Worm (Caenorhabditis elegans) whole organism, L4 larva: Measurements from ENCODE around the gene tra-3.

Source experiments
- F10B5.3 ChIP-seq: sonication (generic microtip); optimal IDR thresholded peaks from 2 replicates; lab custom pipeline; 2016; ENCODE audit warnings: mild to moderate bottlenecking, missing genetic modification characterization, missing compliant biosample characterization
- F26F4.8 ChIP-seq: fragments of 200-800 bp; sonication (Bioruptor generic); conservative IDR thresholded peaks from 2 replicates; pipeline ENCODE4 v1.3.6; 2022; ENCODE audit warnings: missing genetic modification characterization, missing compliant biosample characterization
- T26A8.4 ChIP-seq: fragments of 200-800 bp; sonication (Bioruptor generic); IDR thresholded peaks from 2 replicates; pipeline ENCODE4 v1.3.6; 2022; ENCODE audit warnings: missing genetic modification characterization, missing compliant biosample characterization
- Y105C5A.15 ChIP-seq: fragments of 200-800 bp; sonication (Bioruptor generic); IDR thresholded peaks from 2 replicates; pipeline ENCODE4 v1.3.6; 2022; ENCODE audit warnings: missing genetic modification characterization, missing compliant biosample characterization
- Y75B8A.6 ChIP-seq: fragments of 200-800 bp; sonication (Bioruptor generic); IDR thresholded peaks from 2 replicates; pipeline ENCODE4 v1.3.6; 2022; ENCODE audit warnings: missing genetic modification reagents, missing genetic modification characterization, missing compliant biosample characterization
- aha-1 ChIP-seq: fragments of 150-350 bp; peaks from one replicate; lab custom pipeline; 2014; ENCODE audit warnings: missing biosample characterization, missing genetic modification characterization
- arid-1 ChIP-seq: fragments of 200-800 bp; sonication (Bioruptor generic); conservative IDR thresholded peaks from 2 replicates; pipeline ENCODE4 v1.3.6; 2022; ENCODE audit warnings: missing genetic modification reagents, missing genetic modification characterization, missing compliant biosample characterization
- ceh-32 ChIP-seq: sonication (generic microtip); optimal IDR thresholded peaks from 2 replicates; lab custom pipeline; 2016; ENCODE audit warnings: mild to moderate bottlenecking, missing genetic modification characterization, missing compliant biosample characterization; ENCODE audit not compliant: poor library complexity
- ceh-62 ChIP-seq: sonication (generic microtip); optimal IDR thresholded peaks from 2 replicates; lab custom pipeline; 2017; ENCODE audit warnings: missing biosample characterization, missing genetic modification characterization
- ceh-82 ChIP-seq: sonication (generic microtip); optimal IDR thresholded peaks from 2 replicates; lab custom pipeline; 2017; ENCODE audit warnings: missing biosample characterization, missing genetic modification characterization
- ctbp-1 ChIP-seq: fragments of 200-800 bp; sonication (Bioruptor generic); IDR thresholded peaks from 2 replicates; pipeline ENCODE4 v1.3.6; 2022; ENCODE audit warnings: missing genetic modification reagents, missing genetic modification characterization, missing compliant biosample characterization
- daf-8 ChIP-seq: fragments of 200-800 bp; sonication (Bioruptor generic); IDR thresholded peaks from 2 replicates; pipeline ENCODE4 v1.3.6; 2022; ENCODE audit warnings: missing genetic modification characterization, missing compliant biosample characterization
- dmd-9 ChIP-seq: fragments of 200-800 bp; sonication (Bioruptor generic); IDR thresholded peaks from 2 replicates; pipeline ENCODE4 v1.3.6; 2022; ENCODE audit warnings: missing genetic modification reagents, missing genetic modification characterization, missing compliant biosample characterization
- hmg-1.1 ChIP-seq: fragments of 200-800 bp; sonication (Bioruptor generic); IDR thresholded peaks from 2 replicates; pipeline ENCODE4 v1.3.6; 2022; ENCODE audit warnings: missing genetic modification reagents, missing genetic modification characterization, missing compliant biosample characterization
- lin-13 ChIP-seq: fragments of 150-350 bp; optimal IDR thresholded peaks from 2 replicates; lab custom pipeline; 2014; ENCODE audit warnings: missing biosample characterization, missing genetic modification reagents, missing genetic modification characterization
- lin-39 ChIP-seq: fragments of 150-350 bp; optimal IDR thresholded peaks from 2 replicates; lab custom pipeline; 2014; ENCODE audit warnings: missing biosample characterization, missing genetic modification reagents, missing genetic modification characterization
- lir-3 ChIP-seq: sonication (generic microtip); optimal IDR thresholded peaks from 2 replicates; lab custom pipeline; 2016; ENCODE audit warnings: mild to moderate bottlenecking, missing genetic modification characterization, missing compliant biosample characterization
- madf-9 ChIP-seq: fragments of 200-800 bp; sonication (Bioruptor generic); conservative IDR thresholded peaks from 2 replicates; pipeline ENCODE4 v1.3.6; 2022; ENCODE audit warnings: missing genetic modification reagents, missing genetic modification characterization, missing compliant biosample characterization
- nhr-10 ChIP-seq: fragments of 150-350 bp; optimal IDR thresholded peaks from 2 replicates; lab custom pipeline; 2014; ENCODE audit warnings: missing biosample characterization, missing genetic modification characterization
- nhr-25 ChIP-seq: sonication (generic microtip); optimal IDR thresholded peaks from 2 replicates; lab custom pipeline; 2017; ENCODE audit warnings: missing genetic modification characterization, mild to moderate bottlenecking, missing compliant biosample characterization, antibody characterized with exemption, moderate library complexity, borderline replicate concordance; ENCODE audit not compliant: insufficient read depth
- nhr-28 ChIP-seq: fragments of 150-350 bp; optimal IDR thresholded peaks from 2 replicates; lab custom pipeline; 2014; ENCODE audit warnings: missing biosample characterization, missing genetic modification characterization
- nhr-6 ChIP-seq: fragments of 150-350 bp; optimal IDR thresholded peaks from 2 replicates; lab custom pipeline; 2014; ENCODE audit warnings: missing biosample characterization, missing genetic modification characterization
- nhr-77 ChIP-seq: fragments of 150-350 bp; optimal IDR thresholded peaks from 2 replicates; lab custom pipeline; 2014; ENCODE audit warnings: missing biosample characterization, missing genetic modification characterization
- php-3 ChIP-seq: fragments of 200-800 bp; sonication (Bioruptor generic); IDR thresholded peaks from 2 replicates; pipeline ENCODE4 v1.3.6; 2022; ENCODE audit warnings: missing genetic modification reagents, missing genetic modification characterization, missing compliant biosample characterization
- rbr-2 ChIP-seq: sonication (generic microtip); optimal IDR thresholded peaks from 2 replicates; lab custom pipeline; 2016; ENCODE audit warnings: missing genotype, missing genetic modification characterization, missing compliant biosample characterization
- sdz-12 ChIP-seq: fragments of 200-800 bp; sonication (Bioruptor generic); optimal IDR thresholded peaks from 2 replicates; lab custom pipeline; 2018; ENCODE audit warnings: mild to moderate bottlenecking, missing genetic modification characterization, missing compliant biosample characterization
- set-16 ChIP-seq: fragments of 200-800 bp; sonication (Bioruptor generic); IDR thresholded peaks from 2 replicates; pipeline ENCODE4 v1.3.6; 2022; ENCODE audit warnings: missing genetic modification reagents, missing genetic modification characterization, missing compliant biosample characterization
- snpc-1.2 ChIP-seq: fragments of 200-800 bp; sonication (Bioruptor generic); IDR thresholded peaks from 2 replicates; pipeline ENCODE4 v1.3.6; 2022; ENCODE audit warnings: missing genetic modification reagents, missing genetic modification characterization, missing compliant biosample characterization
- spr-1 ChIP-seq: sonication (generic microtip); optimal IDR thresholded peaks from 2 replicates; lab custom pipeline; 2016; ENCODE audit warnings: mild to moderate bottlenecking, missing genetic modification characterization, missing compliant biosample characterization
- unc-62 ChIP-seq, 3 experiments: fragments of 150-350 bp in 1 of 3; sonication (generic microtip); optimal IDR thresholded peaks in 2 of 3; peaks in 1 of 3; 1 replicate in 1 of 3; 2 replicates in 2 of 3; lab custom pipeline; 2014 to 2017; ENCODE audit warnings: missing biosample characterization in 3 of 3, missing genetic modification characterization in 3 of 3, missing genetic modification reagents in 3 of 3, missing genotype in 1 of 3
- zag-1 ChIP-seq: fragments of 150-350 bp; optimal IDR thresholded peaks from 2 replicates; lab custom pipeline; 2014; ENCODE audit warnings: missing biosample characterization, missing genetic modification characterization
- zfp-2 ChIP-seq: sonication (generic microtip); optimal IDR thresholded peaks from 2 replicates; lab custom pipeline; 2016; ENCODE audit warnings: mild to moderate bottlenecking, missing genetic modification characterization, missing compliant biosample characterization
- zip-11 ChIP-seq: fragments of 200-800 bp; sonication (Bioruptor generic); IDR thresholded peaks from 2 replicates; pipeline ENCODE4 v1.3.6; 2022; ENCODE audit warnings: missing genetic modification characterization, missing compliant biosample characterization
- zip-2 ChIP-seq: fragments of 150-350 bp; optimal IDR thresholded peaks from 2 replicates; lab custom pipeline; 2014; ENCODE audit warnings: missing biosample characterization, missing genetic modification characterization

The tra-3 gene

DNA sequence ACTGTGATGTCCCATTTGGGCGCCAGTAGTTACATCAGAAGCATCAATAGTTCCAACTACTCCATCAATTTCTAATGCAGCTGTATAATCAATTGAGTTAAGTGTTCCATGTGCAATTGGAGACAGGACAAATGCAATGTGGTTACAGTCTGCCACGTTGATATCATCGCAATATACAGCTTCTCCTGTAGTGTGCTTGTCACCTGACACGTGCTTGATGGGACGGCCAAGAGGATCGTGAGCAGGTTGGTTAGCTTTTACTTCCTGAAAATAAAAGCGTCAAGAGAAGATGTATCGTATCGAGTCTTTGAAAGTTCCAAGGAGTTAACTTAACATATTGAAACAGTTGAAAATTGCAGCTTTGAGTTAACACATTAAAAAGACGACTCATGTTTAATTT is 35.4 kb downstream of the tra-3 start:
- TF ChIP-seq snpc-1.2 (GFP tag; lab: Robert Waterston, UW) (peak; percentile 64), lin-13 (no peak)

DNA sequence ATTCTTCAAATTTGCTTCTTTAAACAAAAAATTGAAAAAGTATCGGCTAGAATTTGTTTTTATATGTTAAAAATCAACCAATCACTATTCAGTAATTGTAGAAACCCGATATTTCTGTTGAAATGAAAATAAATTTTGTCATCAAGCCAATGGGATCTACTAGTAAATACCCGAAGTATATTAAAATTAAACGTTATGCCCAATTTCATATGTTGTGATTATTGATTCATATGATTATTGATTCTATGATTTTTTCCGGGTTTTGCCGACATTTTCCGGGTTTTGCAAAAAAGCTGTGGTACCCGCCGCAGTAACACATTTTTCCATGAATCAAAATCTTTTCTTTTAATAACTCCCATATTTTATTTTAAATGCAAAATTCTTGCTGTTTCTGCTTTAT is 48.5 kb downstream of the tra-3 start:
- TF ChIP-seq arid-1 (GFP tag; lab: Robert Waterston, UW) = no peak
- peak; percentile 90 for TF ChIP-seq aha-1

DNA sequence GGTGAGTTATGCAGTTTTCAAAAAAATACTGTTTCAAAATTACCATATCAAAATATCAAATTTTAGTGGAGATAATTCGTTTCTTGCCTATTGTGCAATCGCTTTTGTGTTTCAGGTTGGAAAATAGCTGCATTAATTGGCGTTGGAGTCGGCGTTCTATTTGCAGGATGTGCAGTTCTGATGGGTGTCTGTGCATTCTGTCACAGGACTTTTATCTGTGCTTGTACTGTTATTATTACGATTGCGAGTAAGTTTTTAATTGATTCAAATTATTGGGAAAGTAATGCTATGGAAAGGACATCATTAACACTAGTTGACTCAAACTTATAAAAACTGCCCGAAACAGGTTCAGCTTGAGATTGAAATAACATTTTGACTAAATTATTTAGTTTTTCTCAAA is 49.2 kb downstream of the tra-3 start:
- TF ChIP-seq unc-62 (GFP tag; optimal IDR thresholded peaks at IDR 0.05 in 1 of 2; lab: Kevin White, UChicago) = peak in 1 of 2 experiments; percentile 60
- TF ChIP-seq unc-62 (tag; optimal IDR thresholded peaks at IDR 0.05; lab: Kevin White, UChicago) = no peak
- no peak for TF ChIP-seq nhr-77 (tag; lab: Kevin White, UChicago)
- TF ChIP-seq snpc-1.2 (GFP tag; lab: Robert Waterston, UW) = peak; percentile 70; the same call in 1 of the 2 replicates
- TF ChIP-seq, all 104 proteins: peak for 2

DNA sequence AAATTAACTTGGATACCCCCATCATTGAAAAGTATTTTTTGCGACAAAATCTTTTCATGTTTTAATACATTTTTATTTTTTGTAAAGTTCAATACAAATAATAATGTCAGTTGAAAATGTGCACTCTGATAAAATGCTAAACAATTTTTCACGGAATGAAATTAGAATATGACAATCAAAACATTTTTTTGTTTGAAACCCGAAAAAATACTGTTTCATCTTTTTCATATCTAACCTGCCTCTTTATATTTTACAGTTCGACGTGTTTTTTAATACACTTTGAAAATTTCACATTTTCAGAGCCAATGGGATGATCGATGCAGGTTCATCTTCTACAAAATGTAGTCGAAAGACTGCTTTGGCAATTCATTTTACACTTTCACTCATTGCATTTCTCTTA is 50.1 kb downstream of the tra-3 start, which contains the start of gene clc-8:
Gene clc-8 (plus strand): TSS at position 301 of the 400 bp plus-strand sequence.
- TF ChIP-seq php-3 (GFP tag; lab: Robert Waterston, UW) = no peak
- TF ChIP-seq Y105C5A.15 (GFP tag; lab: Robert Waterston, UW) = no peak
- TF ChIP-seq ctbp-1 (GFP tag; lab: Robert Waterston, UW) = no peak
- no peak for TF ChIP-seq T26A8.4 (GFP tag; lab: Robert Waterston, UW)
- TF ChIP-seq F10B5.3 = no peak
- no peak for TF ChIP-seq daf-8
- TF ChIP-seq zip-2 (tag; lab: Kevin White, UChicago) = no peak
- TF ChIP-seq ceh-62 = no peak
- no peak for TF ChIP-seq ceh-82
- TF ChIP-seq zag-1 (tag; lab: Kevin White, UChicago) = no peak
- no peak for TF ChIP-seq dmd-9 (GFP tag; lab: Robert Waterston, UW)
- TF ChIP-seq lir-3 (tag; lab: Kevin White, UChicago) = no peak
- no peak for TF ChIP-seq F26F4.8
- no peak for TF ChIP-seq lin-39 (tag; lab: Kevin White, UChicago)
- no peak for TF ChIP-seq sdz-12 (GFP tag; lab: Kevin White, UChicago)
- no peak for TF ChIP-seq hmg-1.1 (GFP tag; lab: Robert Waterston, UW)
- TF ChIP-seq spr-1 = no peak

DNA sequence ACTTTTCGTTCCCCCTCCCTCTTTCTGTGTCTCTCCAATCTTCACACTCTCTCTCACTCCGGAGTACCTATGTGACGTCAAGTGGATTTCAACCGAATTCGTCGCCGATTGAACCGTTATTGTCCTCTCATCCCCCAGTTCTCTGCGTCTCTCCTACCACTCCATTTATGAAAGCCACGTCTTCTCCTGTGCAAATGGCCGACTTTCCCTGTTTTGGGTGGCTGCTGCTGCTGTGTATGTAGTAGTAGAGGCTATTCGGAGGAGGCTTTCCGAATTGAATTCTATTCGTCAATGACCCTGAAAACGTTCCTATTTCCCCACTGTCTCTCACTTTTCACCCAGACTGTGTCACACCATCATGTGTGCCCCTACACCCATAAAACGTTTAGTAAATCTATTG is 52.2 kb downstream of the tra-3 start:
- peak; percentile 37 for TF ChIP-seq nhr-25 (tag; lab: Kevin White, UChicago)
- TF ChIP-seq zip-11 = no peak
- peak; percentile 3 for TF ChIP-seq nhr-28 (tag; lab: Kevin White, UChicago)
- no peak for TF ChIP-seq Y75B8A.6 (GFP tag; lab: Robert Waterston, UW)
- no peak for TF ChIP-seq nhr-6 (tag; lab: Kevin White, UChicago)
- no peak for TF ChIP-seq daf-8
- peak in 1 of 2 experiments; percentile 87 for TF ChIP-seq unc-62 (GFP tag; optimal IDR thresholded peaks at IDR 0.05 in 1 of 2; lab: Kevin White, UChicago)
- TF ChIP-seq unc-62 (tag; optimal IDR thresholded peaks at IDR 0.05; lab: Kevin White, UChicago) = no peak

DNA sequence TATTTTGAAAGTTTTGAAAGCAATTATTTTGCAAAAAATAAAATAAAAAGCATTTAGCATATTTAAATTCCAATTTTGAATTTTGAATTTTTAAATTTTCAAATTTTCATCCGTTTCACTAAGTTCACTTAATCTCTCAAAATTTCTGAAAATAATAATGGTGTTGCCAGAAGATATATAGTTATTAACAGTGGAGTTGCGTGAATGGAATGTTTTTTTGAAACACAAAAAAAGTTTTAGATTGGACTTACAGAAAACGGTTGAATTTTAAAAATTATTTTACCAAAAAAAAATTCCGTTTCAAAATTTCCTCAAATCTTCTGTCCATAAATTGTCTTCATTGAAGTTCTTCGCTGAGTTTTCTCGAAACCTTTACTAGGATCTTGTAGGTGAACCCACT is 52.7 kb downstream of the tra-3 start:
- no peak for TF ChIP-seq nhr-10 (tag; lab: Kevin White, UChicago)
- no peak for TF ChIP-seq madf-9 (GFP tag; lab: Robert Waterston, UW)
- TF ChIP-seq zfp-2 = no peak
- no peak for TF ChIP-seq set-16 (GFP tag; lab: Robert Waterston, UW)
- no peak for TF ChIP-seq ceh-32
- TF ChIP-seq rbr-2 = no peak
- peak; percentile 74; the same call in 1 of the 2 replicates for TF ChIP-seq snpc-1.2 (GFP tag; lab: Robert Waterston, UW)
